Worm (Caenorhabditis elegans) whole organism, young adult: Measurements from ENCODE around the gene F19B10.1.

Source experiments
- B0019.2 ChIP-seq: fragments of 200-800 bp; sonication (Bioruptor generic); conservative IDR thresholded peaks from 2 replicates; pipeline ENCODE4 v1.3.6; 2022; ENCODE audit warnings: missing genetic modification reagents, missing genetic modification characterization, missing compliant biosample characterization
- B0035.1 ChIP-seq: sonication (generic microtip); optimal IDR thresholded peaks from 2 replicates; lab custom pipeline; 2016; ENCODE audit warnings: missing genetic modification characterization, mild to moderate bottlenecking, missing compliant biosample characterization, missing genotype, missing genetic modification reagents
- F22D6.2 ChIP-seq: sonication (generic microtip); optimal IDR thresholded peaks from 2 replicates; lab custom pipeline; 2016; ENCODE audit warnings: mild to moderate bottlenecking, missing genetic modification characterization, missing compliant biosample characterization
- F23B12.7 ChIP-seq: sonication (generic microtip); optimal IDR thresholded peaks from 2 replicates; lab custom pipeline; 2017; ENCODE audit warnings: missing genetic modification characterization, mild to moderate bottlenecking, missing compliant biosample characterization, antibody characterized with exemption, moderate library complexity; ENCODE audit not compliant: insufficient read depth
- F33H1.4 ChIP-seq: fragments of 200-800 bp; sonication (Bioruptor generic); IDR thresholded peaks from 2 replicates; pipeline ENCODE4 v1.3.6; 2022; ENCODE audit warnings: missing genetic modification reagents, missing genetic modification characterization, missing compliant biosample characterization
- F37B4.10 ChIP-seq: fragments of 200-800 bp; sonication (Bioruptor generic); IDR thresholded peaks from 2 replicates; pipeline ENCODE4 v1.3.6; 2022; ENCODE audit warnings: missing genetic modification characterization, missing compliant biosample characterization
- F39B2.1 ChIP-seq: fragments of 200-800 bp; sonication (Bioruptor generic); IDR thresholded peaks from 2 replicates; pipeline ENCODE4 v1.3.6; 2022; ENCODE audit warnings: missing genetic modification reagents, missing genetic modification characterization, missing compliant biosample characterization
- F49E8.2 ChIP-seq: sonication (generic microtip); optimal IDR thresholded peaks from 3 replicates; lab custom pipeline; 2017; ENCODE audit warnings: missing genetic modification characterization, mild to moderate bottlenecking, missing compliant biosample characterization, antibody characterized with exemption, moderate library complexity; ENCODE audit not compliant: insufficient read depth
- F57A8.1 ChIP-seq: fragments of 200-800 bp; sonication (Bioruptor generic); optimal IDR thresholded peaks from 2 replicates; lab custom pipeline; 2018; ENCODE audit warnings: mild to moderate bottlenecking, missing genetic modification characterization, moderate library complexity, missing compliant biosample characterization
- K11D2.4 ChIP-seq: fragments of 200-800 bp; sonication (Bioruptor generic); IDR thresholded peaks from 2 replicates; pipeline ENCODE4 v1.3.6; 2022; ENCODE audit warnings: missing genetic modification reagents, missing genetic modification characterization, missing compliant biosample characterization
- K12H6.12 ChIP-seq: fragments of 200-800 bp; sonication (Bioruptor generic); optimal IDR thresholded peaks from 2 replicates; lab custom pipeline; 2018; ENCODE audit warnings: mild to moderate bottlenecking, missing genetic modification characterization, missing compliant biosample characterization
- Y95B8A.8 ChIP-seq: fragments of 200-800 bp; sonication (Bioruptor generic); IDR thresholded peaks from 2 replicates; pipeline ENCODE4 v1.3.6; 2022; ENCODE audit warnings: missing genetic modification reagents, missing genetic modification characterization, missing compliant biosample characterization
- ama-1 ChIP-seq, 3 experiments: fragments of 150-350 bp in 1 of 3; sonication (generic microtip) in 2 of 3; optimal IDR thresholded peaks; 2 replicates each; lab custom pipeline; 2014 to 2018; ENCODE audit warnings: missing biosample characterization in 2 of 3, missing genetic modification characterization in 2 of 3, missing genetic modification reagents in 2 of 3
- atf-7 ChIP-seq: sonication (generic microtip); optimal IDR thresholded peaks from 2 replicates; lab custom pipeline; 2017; ENCODE audit warnings: mild to moderate bottlenecking, missing genetic modification characterization, missing compliant biosample characterization
- attf-6 ChIP-seq: fragments of 200-800 bp; sonication (Bioruptor generic); IDR thresholded peaks from 2 replicates; pipeline ENCODE4 v1.3.6; 2022; ENCODE audit warnings: missing genetic modification reagents, missing genetic modification characterization, missing compliant biosample characterization
- cebp-1 ChIP-seq, 2 experiments: fragments of 200-800 bp in 1 of 2; sonication (Bioruptor generic) in 1 of 2; sonication (generic microtip) in 1 of 2; IDR thresholded peaks in 1 of 2; optimal IDR thresholded peaks in 1 of 2; 2 replicates each; pipeline versions ENCODE4 v1.3.6 to Lab custom; 2017 to 2022; ENCODE audit warnings: missing compliant biosample characterization in 2 of 2, missing genetic modification characterization in 2 of 2, mild to moderate bottlenecking in 1 of 2, missing genetic modification reagents in 1 of 2, moderate library complexity in 1 of 2
- cebp-2 ChIP-seq: fragments of 200-800 bp; sonication (Bioruptor generic); IDR thresholded peaks from 2 replicates; pipeline ENCODE4 v1.3.6; 2022; ENCODE audit warnings: missing genetic modification characterization, missing compliant biosample characterization
- ceh-100 ChIP-seq: fragments of 200-800 bp; sonication (Bioruptor generic); IDR thresholded peaks from 2 replicates; pipeline ENCODE4 v1.3.6; 2022; ENCODE audit warnings: missing genetic modification reagents, missing genetic modification characterization, missing compliant biosample characterization
- ceh-58 ChIP-seq: fragments of 200-800 bp; sonication (Bioruptor generic); IDR thresholded peaks from 2 replicates; pipeline ENCODE4 v1.3.6; 2022; ENCODE audit warnings: missing genetic modification characterization, missing compliant biosample characterization
- ceh-79 ChIP-seq: sonication (generic microtip); optimal IDR thresholded peaks from 2 replicates; lab custom pipeline; 2017; ENCODE audit warnings: mild to moderate bottlenecking, missing genetic modification characterization, missing compliant biosample characterization
- dpl-1 ChIP-seq: fragments of 150-350 bp; optimal IDR thresholded peaks from 2 replicates; lab custom pipeline; 2014; ENCODE audit warnings: missing biosample characterization, missing genetic modification reagents, missing genetic modification characterization
- efl-1 ChIP-seq: fragments of 150-350 bp; optimal IDR thresholded peaks from 2 replicates; lab custom pipeline; 2014; ENCODE audit warnings: missing biosample characterization, missing genetic modification reagents, missing genetic modification characterization
- egl-18 ChIP-seq: fragments of 200-800 bp; sonication (Bioruptor generic); IDR thresholded peaks from 2 replicates; pipeline ENCODE4 v1.3.6; 2022; ENCODE audit warnings: missing genetic modification reagents, missing genetic modification characterization, missing compliant biosample characterization
- egl-44 ChIP-seq: fragments of 200-800 bp; sonication (Bioruptor generic); IDR thresholded peaks from 2 replicates; pipeline ENCODE4 v1.3.6; 2022; ENCODE audit warnings: missing genetic modification reagents, missing genetic modification characterization, missing compliant biosample characterization
- egrh-3 ChIP-seq: fragments of 200-800 bp; sonication (Bioruptor generic); IDR thresholded peaks from 2 replicates; pipeline ENCODE4 v1.3.6; 2022; ENCODE audit warnings: missing genetic modification reagents, missing genetic modification characterization, missing compliant biosample characterization
- fkh-3 ChIP-seq: sonication (generic microtip); optimal IDR thresholded peaks from 2 replicates; lab custom pipeline; 2016; ENCODE audit warnings: mild to moderate bottlenecking, missing genetic modification characterization, missing compliant biosample characterization
- hlh-12 ChIP-seq: sonication (generic microtip); optimal IDR thresholded peaks from 2 replicates; lab custom pipeline; 2016; ENCODE audit warnings: missing genetic modification characterization, missing compliant biosample characterization
- hmg-1.2 ChIP-seq: fragments of 200-800 bp; sonication (Bioruptor generic); IDR thresholded peaks from 2 replicates; pipeline ENCODE4 v1.3.6; 2022; ENCODE audit warnings: missing genetic modification reagents, missing genetic modification characterization, missing compliant biosample characterization
- hrde-1 ChIP-seq: sonication (generic microtip); optimal IDR thresholded peaks from 2 replicates; lab custom pipeline; 2016; ENCODE audit warnings: missing genetic modification characterization, mild to moderate bottlenecking, missing compliant biosample characterization, moderate library complexity, missing genotype, missing genetic modification reagents, borderline replicate concordance
- madf-10 ChIP-seq: sonication (generic microtip); optimal IDR thresholded peaks from 2 replicates; lab custom pipeline; 2016; ENCODE audit warnings: mild to moderate bottlenecking, missing genetic modification characterization, missing compliant biosample characterization
- nfya-1 ChIP-seq: sonication (generic microtip); optimal IDR thresholded peaks from 2 replicates; lab custom pipeline; 2017; ENCODE audit warnings: antibody characterized with exemption, missing compliant biosample characterization, missing genetic modification characterization, borderline replicate concordance; ENCODE audit not compliant: insufficient read depth
- nfyb-1 ChIP-seq: fragments of 200-800 bp; sonication (Bioruptor generic); IDR thresholded peaks from 2 replicates; pipeline ENCODE4 v1.3.6; 2022; ENCODE audit warnings: missing genetic modification reagents, missing genetic modification characterization, missing compliant biosample characterization
- nhr-27 ChIP-seq: fragments of 200-800 bp; sonication (Bioruptor generic); optimal IDR thresholded peaks from 2 replicates; lab custom pipeline; 2018; ENCODE audit warnings: mild to moderate bottlenecking, missing genetic modification characterization, moderate library complexity, missing compliant biosample characterization
- nhr-80 ChIP-seq: sonication (generic microtip); optimal IDR thresholded peaks from 2 replicates; lab custom pipeline; 2016; ENCODE audit warnings: missing genetic modification characterization, missing compliant biosample characterization
- pbrm-1 ChIP-seq: fragments of 200-800 bp; sonication (Bioruptor generic); IDR thresholded peaks from 2 replicates; pipeline ENCODE4 v1.3.6; 2022; ENCODE audit warnings: missing genetic modification reagents, missing genetic modification characterization, missing compliant biosample characterization
- repo-1 ChIP-seq: sonication (generic microtip); optimal IDR thresholded peaks from 2 replicates; lab custom pipeline; 2017; ENCODE audit warnings: mild to moderate bottlenecking, missing genetic modification characterization, missing compliant biosample characterization
- rpc-1 ChIP-seq, 2 experiments: fragments of 150-350 bp in 1 of 2; sonication (generic microtip) in 1 of 2; optimal IDR thresholded peaks; 2 replicates each; lab custom pipeline; 2014 to 2018; ENCODE audit warnings: missing biosample characterization in 1 of 2, missing genetic modification characterization in 1 of 2, missing genetic modification reagents in 1 of 2, missing genotype in 1 of 2
- sdz-38 ChIP-seq: sonication (generic microtip); optimal IDR thresholded peaks from 2 replicates; lab custom pipeline; 2016; ENCODE audit warnings: missing genotype, missing genetic modification characterization, missing compliant biosample characterization
- snpc-1.3 ChIP-seq: sonication (generic microtip); optimal IDR thresholded peaks from 2 replicates; lab custom pipeline; 2017; ENCODE audit warnings: missing genetic modification characterization, mild to moderate bottlenecking, missing compliant biosample characterization, antibody characterized with exemption, moderate library complexity, missing genotype, missing genetic modification reagents; ENCODE audit not compliant: insufficient read depth
- snpc-3.4 ChIP-seq: sonication (generic microtip); optimal IDR thresholded peaks from 2 replicates; lab custom pipeline; 2017; ENCODE audit warnings: missing genetic modification characterization, mild to moderate bottlenecking, missing compliant biosample characterization, antibody characterized with exemption, moderate library complexity, missing genotype, missing genetic modification reagents
- unc-62 ChIP-seq: fragments of 150-350 bp; optimal IDR thresholded peaks from 2 replicates; lab custom pipeline; 2014; ENCODE audit warnings: missing biosample characterization, missing genetic modification reagents, missing genetic modification characterization

Gene F19B10.1

DNA sequence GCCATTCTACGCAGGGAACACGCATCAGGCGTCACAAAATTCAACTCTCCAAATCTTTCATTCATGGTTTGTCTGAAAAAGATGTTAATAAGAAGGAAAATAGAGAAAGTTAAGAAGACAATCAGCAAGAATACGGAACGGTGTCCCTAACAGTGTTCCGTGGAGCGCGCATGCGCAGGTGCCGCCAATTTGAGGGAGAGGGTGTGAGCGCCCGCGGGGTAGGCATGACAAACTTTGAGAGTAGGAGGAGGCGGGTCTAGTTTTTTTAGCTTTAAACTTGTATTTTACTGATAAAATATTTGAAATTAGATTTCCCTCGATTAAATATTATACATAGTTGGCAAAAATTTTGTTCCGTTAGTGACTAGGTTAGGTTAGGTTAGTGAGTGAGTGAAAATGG, 2.6 kb upstream of the F19B10.1 start (continued):
- no peak for TF ChIP-seq snpc-1.3
- TF ChIP-seq, all 124 proteins: peak for 6

DNA sequence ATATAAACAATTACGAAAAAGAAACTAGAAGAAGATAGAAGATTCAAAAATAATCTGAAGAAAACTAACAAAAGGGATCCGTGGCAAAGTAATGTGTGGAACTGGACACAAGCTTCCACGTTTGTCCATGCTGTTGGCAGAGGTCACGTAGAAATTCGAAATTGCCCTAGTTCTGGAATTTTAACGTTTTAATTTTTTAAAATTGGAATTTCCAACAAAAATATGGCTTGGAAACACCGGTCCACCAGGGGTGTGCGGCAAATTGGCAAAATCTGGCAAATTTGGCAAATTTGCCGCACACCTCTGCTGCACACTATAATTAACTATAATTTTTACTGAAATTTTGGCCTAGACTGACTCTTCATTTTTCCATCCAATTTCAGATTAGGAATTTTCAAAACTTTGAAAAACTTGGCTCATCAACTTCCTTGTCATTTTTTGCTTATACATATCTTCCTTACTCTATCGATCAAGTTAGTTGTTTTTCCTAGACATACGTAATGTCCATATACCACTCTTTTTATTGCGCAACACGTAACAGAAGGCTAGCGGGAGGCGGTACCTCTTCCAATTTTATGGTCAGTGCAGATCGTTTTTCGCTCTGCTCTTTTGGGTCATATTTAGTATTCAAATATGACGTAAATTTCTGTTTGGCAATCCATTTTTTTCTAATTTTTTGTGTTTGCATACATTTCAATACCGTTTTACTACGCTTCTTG, 1.5 kb upstream of the F19B10.1 start, which contains the start of gene F19B10.10:
Gene F19B10.10, minus strand, starts transcription at position 51 of the 719 bp plus-strand sequence.
- no peak for TF ChIP-seq sdz-38
- TF ChIP-seq F57A8.1: no peak
- no peak for TF ChIP-seq nfya-1 (tag; lab: Kevin White, UChicago)
- no peak for TF ChIP-seq K11D2.4 (GFP tag; lab: Robert Waterston, UW)
- no peak for TF ChIP-seq efl-1
- TF ChIP-seq hlh-12: no peak
- TF ChIP-seq F37B4.10 (GFP tag; lab: Robert Waterston, UW): no peak
- TF ChIP-seq ama-1 (optimal IDR thresholded peaks at IDR 0.05; lab: Kevin White, UChicago): no peak
- TF ChIP-seq ama-1 (GFP tag; optimal IDR thresholded peaks at IDR 0.05; lab: Kevin White, UChicago): no peak
- no peak for TF ChIP-seq rpc-1 (optimal IDR thresholded peaks at IDR 0.05; lab: Kevin White, UChicago)
- TF ChIP-seq rpc-1 (tag; optimal IDR thresholded peaks at IDR 0.05; lab: Kevin White, UChicago): no peak
- TF ChIP-seq F39B2.1 (GFP tag; lab: Robert Waterston, UW): no peak
- TF ChIP-seq repo-1 (tag; lab: Kevin White, UChicago): no peak

ce11 chrII:3684487-3685067, 1.6 kb downstream of the F19B10.1 start:
- TF ChIP-seq F37B4.10 (GFP tag; lab: Robert Waterston, UW): no peak
- TF ChIP-seq F49E8.2 (tag; lab: Kevin White, UChicago): no peak
- no peak for TF ChIP-seq cebp-2
- TF ChIP-seq ceh-58 (GFP tag; lab: Robert Waterston, UW): no peak
- TF ChIP-seq ceh-100 (GFP tag; lab: Robert Waterston, UW): no peak
- TF ChIP-seq snpc-3.4: no peak
- no peak for TF ChIP-seq F33H1.4 (GFP tag; lab: Robert Waterston, UW)
- no peak for TF ChIP-seq B0035.1 (tag; lab: Kevin White, UChicago)
- no peak for TF ChIP-seq unc-62 (GFP tag; lab: Kevin White, UChicago)
- TF ChIP-seq Y95B8A.8 (GFP tag; lab: Robert Waterston, UW): no peak
- peak; percentile 64 for TF ChIP-seq atf-7 (tag; lab: Kevin White, UChicago)
- peak; percentile 4 for TF ChIP-seq nhr-80 (tag; lab: Kevin White, UChicago)
- TF ChIP-seq fkh-3 (tag; lab: Kevin White, UChicago): no peak
- no peak for TF ChIP-seq egl-44 (GFP tag; lab: Robert Waterston, UW)
- TF ChIP-seq nfyb-1 (GFP tag; lab: Robert Waterston, UW): 0 out of 2 replicates have a peak, but pooled peaks have one; percentile 55
- TF ChIP-seq ceh-79 (tag; lab: Kevin White, UChicago): no peak
- no peak for TF ChIP-seq madf-10 (tag; lab: Kevin White, UChicago)
- no peak for TF ChIP-seq F22D6.2
- no peak for TF ChIP-seq F23B12.7 (tag; lab: Kevin White, UChicago)
- TF ChIP-seq cebp-1 (GFP tag; IDR thresholded peaks at IDR 0.05; lab: Robert Waterston, UW): peak; percentile 95
- peak; percentile 99 for TF ChIP-seq cebp-1 (tag; optimal IDR thresholded peaks at IDR 0.05; lab: Kevin White, UChicago)

DNA sequence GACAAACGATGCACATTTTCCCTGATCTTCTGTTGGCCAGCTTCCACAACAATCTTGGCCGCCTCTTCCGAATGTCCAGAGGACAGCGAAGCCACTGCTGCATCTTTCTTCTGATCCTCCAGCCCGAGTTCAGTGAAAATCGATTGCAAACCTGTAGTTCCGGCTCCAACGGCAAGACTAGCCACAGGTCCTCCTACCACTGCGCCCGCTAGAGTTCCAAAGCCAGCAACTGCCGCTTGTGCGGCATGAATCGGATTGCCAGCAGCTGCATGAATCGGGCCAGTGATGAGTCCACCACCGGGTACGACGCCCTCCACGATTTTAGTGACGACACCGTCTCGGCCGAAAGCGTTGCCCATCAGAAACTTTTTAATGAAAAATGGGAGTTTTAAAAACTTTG, 5.3 kb downstream of the F19B10.1 start, which contains the start of gene ifas-1:
Gene ifas-1, minus strand, starts transcription at position 387 of the 400 bp plus-strand sequence.
- TF ChIP-seq ceh-58 (GFP tag; lab: Robert Waterston, UW): 0 out of 2 replicates have a peak, but pooled peaks have one; percentile 21
- TF ChIP-seq dpl-1 (GFP tag; lab: Kevin White, UChicago): no peak
- TF ChIP-seq K12H6.12: no peak
- no peak for TF ChIP-seq B0019.2 (GFP tag; lab: Robert Waterston, UW)
- no peak for TF ChIP-seq egl-18 (GFP tag; lab: Robert Waterston, UW)
- TF ChIP-seq egrh-3 (GFP tag; lab: Robert Waterston, UW): peak; percentile 27; the same call in 1 of the 2 replicates
- no peak for TF ChIP-seq pbrm-1
- no peak for TF ChIP-seq hmg-1.2 (GFP tag; lab: Robert Waterston, UW)
- no peak for TF ChIP-seq hrde-1
- no peak for TF ChIP-seq attf-6 (GFP tag; lab: Robert Waterston, UW)
- no peak for TF ChIP-seq Y95B8A.8 (GFP tag; lab: Robert Waterston, UW)
- no peak for TF ChIP-seq nhr-27
